Fruit fly (Drosophila melanogaster): ENCODE data around the gene Gyc76C.

Gyc76C gene

dm6 chr3L:19790929-19791687 is 2.3 kb downstream of the Gyc76C start (continued):
- peak; percentile 71 for TF ChIP-seq CG16815 (GFP tag; optimal IDR thresholded peaks at IDR 0.05)
- TF ChIP-seq CG10431 (GFP tag; optimal IDR thresholded peaks at IDR 0.05) = no peak
- no peak for TF ChIP-seq ap (GFP tag; IDR thresholded peaks at IDR 0.05)
- TF ChIP-seq Hmr (GFP tag; optimal IDR thresholded peaks at IDR 0.05) = peak; percentile 73
- TF ChIP-seq hbn (GFP tag; IDR thresholded peaks at IDR 0.05; ENCODE audit: partially characterized antibody) = no peak
- TF ChIP-seq shn (GFP tag; optimal IDR thresholded peaks at IDR 0.05) = peak; percentile 80
- peak; percentile 67 for TF ChIP-seq dmrt99B (tag; optimal IDR thresholded peaks at IDR 0.05)
- peak; percentile 52 for TF ChIP-seq CG18476 (GFP tag; optimal IDR thresholded peaks at IDR 0.05)
- TF ChIP-seq Pdp1 (GFP tag; optimal IDR thresholded peaks at IDR 0.05) = peak; percentile 39 to 78
- TF ChIP-seq oc (tag; optimal IDR thresholded peaks at IDR 0.05) = no peak
- TF ChIP-seq Mrtf (GFP tag; IDR thresholded peaks at IDR 0.05) = no peak
- peak; percentile 71 for TF ChIP-seq CG9932 (GFP tag; IDR thresholded peaks at IDR 0.05)
- no peak for TF ChIP-seq tap (tag; optimal IDR thresholded peaks at IDR 0.05)
- TF ChIP-seq CG3407 (GFP tag; optimal IDR thresholded peaks at IDR 0.05) = peak; percentile 38
- no peak for TF ChIP-seq CG11456 (GFP tag; IDR thresholded peaks at IDR 0.05)
- peak; percentile 54 for TF ChIP-seq CG17359 (tag; optimal IDR thresholded peaks at IDR 0.05)
- peak; percentile 58 for TF ChIP-seq fu2 (GFP tag; optimal IDR thresholded peaks at IDR 0.05)
- TF ChIP-seq tx (GFP tag; optimal IDR thresholded peaks at IDR 0.05) = peak; percentile 19
- TF ChIP-seq CG4328 (GFP tag; optimal IDR thresholded peaks at IDR 0.05) = peak; percentile 21
- TF ChIP-seq NfI (GFP tag; optimal IDR thresholded peaks at IDR 0.05) = peak; percentile 70
- no peak for TF ChIP-seq H2.0 (GFP tag; IDR thresholded peaks at IDR 0.05)
- TF ChIP-seq dm (GFP tag; optimal IDR thresholded peaks at IDR 0.05) = peak; percentile 69
- TF ChIP-seq CG15514 (GFP tag; optimal IDR thresholded peaks at IDR 0.05) = peak; percentile 46
- peak; percentile 37; the same call in 1 of the 2 replicates for TF ChIP-seq CG32532 (GFP tag; IDR thresholded peaks at IDR 0.05)
- peak; percentile 58 for TF ChIP-seq CG18619 (GFP tag; optimal IDR thresholded peaks at IDR 0.05)
- TF ChIP-seq CG14860 (GFP tag; IDR thresholded peaks at IDR 0.05; ENCODE audit: partially characterized antibody) = no peak
- no peak for TF ChIP-seq repo (GFP tag; optimal IDR thresholded peaks at IDR 0.05)
- peak; percentile 44 for TF ChIP-seq maf-S (GFP tag; optimal IDR thresholded peaks at IDR 0.05)
- TF ChIP-seq bab2 (GFP tag; optimal IDR thresholded peaks at IDR 0.05) = peak; percentile 32
- peak; percentile 56 for TF ChIP-seq CG2199 (GFP tag; IDR thresholded peaks at IDR 0.05)
- peak; percentile 42 for TF ChIP-seq CG5245 (GFP tag; optimal IDR thresholded peaks at IDR 0.05)
- TF ChIP-seq ssp (GFP tag; IDR thresholded peaks at IDR 0.05) = peak; percentile 55
- no peak for TF ChIP-seq CG31365 (tag; optimal IDR thresholded peaks at IDR 0.05)
- no peak for TF ChIP-seq CG42726 (GFP tag; IDR thresholded peaks at IDR 0.05; ENCODE audit: partially characterized antibody)
- TF ChIP-seq Dfd (GFP tag; optimal IDR thresholded peaks at IDR 0.05) = peak in 1 of 2 experiments; percentile 61
- no peak for TF ChIP-seq CG4854 (GFP tag; optimal IDR thresholded peaks at IDR 0.05)
- TF ChIP-seq CG6813 (GFP tag; optimal IDR thresholded peaks at IDR 0.05) = no peak
- TF ChIP-seq CG7745 (tag; optimal IDR thresholded peaks at IDR 0.05) = no peak
- TF ChIP-seq da (GFP tag; optimal IDR thresholded peaks at IDR 0.05) = no peak
- no peak for TF ChIP-seq corto (GFP tag; optimal IDR thresholded peaks at IDR 0.05)
- TF ChIP-seq Meics (GFP tag; optimal IDR thresholded peaks at IDR 0.05) = peak; percentile 75
- no peak for TF ChIP-seq crol (GFP tag; IDR thresholded peaks at IDR 0.05)
- peak; percentile 83 for TF ChIP-seq CG17361 (GFP tag; IDR thresholded peaks at IDR 0.05)
- peak; percentile 6 for TF ChIP-seq Ets97D (GFP tag; optimal IDR thresholded peaks at IDR 0.05)
- no peak for TF ChIP-seq CkIIα-i1 (GFP tag; IDR thresholded peaks at IDR 0.05)
- peak; percentile 53 for TF ChIP-seq gcm2 (GFP tag; optimal IDR thresholded peaks at IDR 0.05)
- TF ChIP-seq vfl (GFP tag; optimal IDR thresholded peaks at IDR 0.05) = peak; percentile 46
- TF ChIP-seq CG16813 (GFP tag; IDR thresholded peaks at IDR 0.05; ENCODE audit: partially characterized antibody) = no peak
- TF ChIP-seq Med (GFP tag) = peak; percentile 86
